Fruit fly (Drosophila melanogaster) whole organism, pupa: ENCODE measurements around the gene CG33282.

Experiments
- CG10348 ChIP-seq: fragments of 200-800 bp; sonication (Bioruptor generic); IDR thresholded peaks from 2 replicates; pipeline ENCODE4 v1.3.6; 2022; ENCODE audit warnings: missing biosample characterization, missing genetic modification characterization
- CG12605 ChIP-seq: fragments of 200-800 bp; sonication (Bioruptor generic); IDR thresholded peaks from 2 replicates; pipeline ENCODE4 v1.3.6; 2022; ENCODE audit warnings: missing biosample characterization, missing genetic modification characterization
- CG13204 ChIP-seq: fragments of 200-800 bp; sonication (Bioruptor generic); optimal IDR thresholded peaks from 2 replicates; lab custom pipeline; 2018; ENCODE audit warnings: missing biosample characterization, mild to moderate bottlenecking, missing genetic modification characterization, moderate library complexity
- CG14655 ChIP-seq: fragments of 200-800 bp; sonication (Bioruptor generic); optimal IDR thresholded peaks from 3 replicates; lab custom pipeline; 2017; ENCODE audit warnings: mild to moderate bottlenecking, missing biosample characterization, missing genetic modification reagents, missing genetic modification characterization
- CG15710 ChIP-seq: fragments of 200-800 bp; sonication (Bioruptor generic); optimal IDR thresholded peaks from 2 replicates; lab custom pipeline; 2018; ENCODE audit warnings: missing biosample characterization, mild to moderate bottlenecking, missing genetic modification characterization, moderate library complexity
- CG17806 ChIP-seq: fragments of 200-800 bp; sonication (Bioruptor generic); optimal IDR thresholded peaks from 2 replicates; lab custom pipeline; 2018; ENCODE audit warnings: missing biosample characterization, mild to moderate bottlenecking, missing genetic modification characterization, moderate library complexity
- CG32121 ChIP-seq: fragments of 200-800 bp; sonication (Bioruptor generic); IDR thresholded peaks from 2 replicates; pipeline ENCODE4 v1.3.6; 2022; ENCODE audit warnings: missing biosample characterization, missing genetic modification characterization
- CG34367 ChIP-seq: fragments of 200-800 bp; sonication (Bioruptor generic); optimal IDR thresholded peaks from 2 replicates; lab custom pipeline; 2018; ENCODE audit warnings: missing biosample characterization, mild to moderate bottlenecking, missing genetic modification characterization
- CG4496 ChIP-seq: fragments of 200-800 bp; sonication (Bioruptor generic); IDR thresholded peaks from 3 replicates; pipeline ENCODE4 v1.3.6; 2022; ENCODE audit warnings: missing biosample characterization, missing genetic modification characterization
- CG8159 ChIP-seq: fragments of 200-800 bp; sonication (Bioruptor generic); optimal IDR thresholded peaks from 3 replicates; lab custom pipeline; 2018; ENCODE audit warnings: missing biosample characterization, mild to moderate bottlenecking, missing genetic modification characterization, moderate library complexity
- CG8301 ChIP-seq: fragments of 200-800 bp; sonication (Bioruptor generic); optimal IDR thresholded peaks from 2 replicates; lab custom pipeline; 2018; ENCODE audit warnings: missing biosample characterization, mild to moderate bottlenecking, missing genetic modification characterization
- CG9948 ChIP-seq: fragments of 200-800 bp; sonication (Bioruptor generic); optimal IDR thresholded peaks from 2 replicates; lab custom pipeline; 2018; ENCODE audit warnings: missing biosample characterization, mild to moderate bottlenecking, missing genetic modification characterization, moderate library complexity
- D1 ChIP-seq: fragments of 200-800 bp; sonication (Bioruptor generic); optimal IDR thresholded peaks from 2 replicates; lab custom pipeline; 2018; ENCODE audit warnings: missing biosample characterization, mild to moderate bottlenecking, missing genetic modification characterization, moderate library complexity
- EcR ChIP-seq: fragments of 200-800 bp; sonication (Bioruptor generic); optimal IDR thresholded peaks from 3 replicates; lab custom pipeline; 2019; ENCODE audit warnings: missing biosample characterization, missing genetic modification characterization, mild to moderate bottlenecking, moderate library complexity, missing genetic modification reagents
- Ets98B ChIP-seq: fragments of 200-800 bp; sonication (Bioruptor generic); IDR thresholded peaks from 2 replicates; pipeline ENCODE4 v1.3.6; 2022; ENCODE audit warnings: missing biosample characterization, missing genetic modification characterization
- Pif1A ChIP-seq: fragments of 200-800 bp; sonication (Bioruptor generic); optimal IDR thresholded peaks from 3 replicates; lab custom pipeline; 2016; ENCODE audit warnings: missing biosample characterization, missing genetic modification characterization
- Pif1B ChIP-seq: fragments of 200-800 bp; sonication (Bioruptor generic); optimal IDR thresholded peaks from 3 replicates; lab custom pipeline; 2016; ENCODE audit warnings: missing biosample characterization, missing genetic modification characterization
- Snoo ChIP-seq: fragments of 200-800 bp; sonication (Bioruptor generic); optimal IDR thresholded peaks from 3 replicates; lab custom pipeline; 2017; ENCODE audit warnings: missing biosample characterization, mild to moderate bottlenecking, missing genetic modification characterization, inconsistent platforms
- fd96Ca ChIP-seq: fragments of 200-800 bp; sonication (Bioruptor generic); IDR thresholded peaks from 3 replicates; pipeline ENCODE4 v1.3.6; 2022; ENCODE audit warnings: missing biosample characterization, missing genetic modification characterization
- gl ChIP-seq: fragments of 200-800 bp; sonication (Bioruptor generic); optimal IDR thresholded peaks from 2 replicates; lab custom pipeline; 2018; ENCODE audit warnings: missing biosample characterization, mild to moderate bottlenecking, missing genetic modification characterization
- rn ChIP-seq: fragments of 200-800 bp; sonication (Bioruptor generic); IDR thresholded peaks from 2 replicates; pipeline ENCODE4 v1.3.6; 2022; ENCODE audit warnings: missing biosample characterization, missing genetic modification characterization

The CG33282 gene

DNA sequence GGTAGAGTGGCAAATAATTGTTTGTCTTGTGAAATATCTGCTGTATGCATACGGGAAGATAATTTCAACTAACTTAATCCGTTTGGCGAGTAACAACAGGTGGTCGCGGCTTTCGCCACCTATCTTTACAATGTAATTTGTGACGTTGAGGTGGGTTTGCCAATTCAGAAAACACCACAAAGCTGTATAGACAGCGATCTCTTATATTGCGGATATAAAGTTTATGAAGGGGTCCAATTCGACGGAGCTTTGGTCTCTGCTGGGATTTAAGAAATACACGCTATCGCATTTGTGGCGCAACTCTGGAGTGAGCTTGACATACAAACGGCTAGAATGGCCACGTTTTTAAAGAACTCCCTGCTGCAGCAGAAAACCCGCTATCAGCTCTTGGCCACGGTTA, at the start of gene CG33282:
Gene CG33282, plus strand, starts transcription at position 301 of the 400 bp plus-strand sequence.
- no peak for TF ChIP-seq CG8159
- TF ChIP-seq CG9948, result no peak
- no peak for TF ChIP-seq CG12605 (GFP tag; lab: Robert Waterston, UW)
- TF ChIP-seq fd96Ca (GFP tag; lab: Robert Waterston, UW), result no peak
- no peak for TF ChIP-seq D1 (tag; lab: Kevin White, UChicago)
- TF ChIP-seq CG10348 (GFP tag; lab: Robert Waterston, UW), result no peak
- no peak for TF ChIP-seq Snoo (tag; lab: Kevin White, UChicago)
- TF ChIP-seq CG17806 (tag; lab: Kevin White, UChicago), result no peak
- TF ChIP-seq Ets98B (GFP tag; lab: Robert Waterston, UW), result no peak
- TF ChIP-seq CG14655 (GFP tag; lab: Kevin White, UChicago), result no peak
- TF ChIP-seq CG34367 (tag; lab: Kevin White, UChicago), result no peak
- TF ChIP-seq rn (GFP tag; lab: Robert Waterston, UW), result no peak

DNA sequence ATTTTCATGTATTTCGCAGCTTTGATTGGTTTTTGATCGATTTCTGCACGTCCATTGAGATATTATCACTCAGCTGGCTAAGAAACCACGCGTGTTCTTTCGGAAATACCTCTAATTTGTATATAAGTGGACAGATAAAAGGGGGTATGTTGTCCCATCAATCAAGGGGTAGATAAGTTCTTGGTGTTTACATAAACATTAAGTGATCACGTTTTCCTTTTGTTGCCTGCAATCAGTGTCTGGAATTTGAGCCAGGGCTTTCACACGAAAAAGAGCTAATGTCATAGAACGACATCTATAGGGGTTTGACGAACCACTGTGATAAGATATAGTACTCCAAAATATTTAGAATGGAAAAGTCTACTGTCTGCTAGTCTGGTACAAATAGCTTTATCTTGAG, 48.9 kb upstream of the CG33282 start:
- TF ChIP-seq CG9948 (no peak), CG14655 (GFP tag; lab: Kevin White, UChicago) (no peak), EcR (GFP tag; lab: Kevin White, UChicago) (no peak), CG13204 (GFP tag; lab: Kevin White, UChicago) (no peak), rn (GFP tag; lab: Robert Waterston, UW) (no peak)

DNA sequence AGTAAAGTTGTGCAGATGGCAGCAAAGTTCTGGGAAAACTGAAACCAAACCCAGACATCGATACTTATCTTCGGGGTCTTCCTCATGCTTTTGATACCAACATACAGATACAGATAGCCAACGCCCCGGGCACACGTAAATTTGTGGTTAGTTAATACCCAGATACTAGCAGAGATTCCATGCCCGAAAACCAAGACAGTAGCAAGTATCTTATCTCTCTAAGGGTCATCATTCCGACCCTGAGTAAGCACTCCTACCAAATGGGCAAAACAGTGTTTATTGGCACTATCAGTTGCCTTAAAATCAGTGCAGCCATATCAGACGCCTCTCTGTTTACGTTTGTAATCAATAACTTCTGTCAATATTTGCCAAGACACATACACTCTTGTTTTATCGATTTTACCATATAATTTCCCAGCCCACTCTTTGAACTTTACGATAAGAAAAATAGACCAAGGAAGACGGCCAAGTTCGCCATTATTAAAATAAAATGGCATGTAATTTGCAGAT, 47.2 kb upstream of the CG33282 start, which contains the start of gene OtopLb:
Gene OtopLb, minus strand, starts transcription at position 51 of the 510 bp plus-strand sequence.
- TF ChIP-seq CG8159 (peak; percentile 6), gl (no peak)

DNA sequence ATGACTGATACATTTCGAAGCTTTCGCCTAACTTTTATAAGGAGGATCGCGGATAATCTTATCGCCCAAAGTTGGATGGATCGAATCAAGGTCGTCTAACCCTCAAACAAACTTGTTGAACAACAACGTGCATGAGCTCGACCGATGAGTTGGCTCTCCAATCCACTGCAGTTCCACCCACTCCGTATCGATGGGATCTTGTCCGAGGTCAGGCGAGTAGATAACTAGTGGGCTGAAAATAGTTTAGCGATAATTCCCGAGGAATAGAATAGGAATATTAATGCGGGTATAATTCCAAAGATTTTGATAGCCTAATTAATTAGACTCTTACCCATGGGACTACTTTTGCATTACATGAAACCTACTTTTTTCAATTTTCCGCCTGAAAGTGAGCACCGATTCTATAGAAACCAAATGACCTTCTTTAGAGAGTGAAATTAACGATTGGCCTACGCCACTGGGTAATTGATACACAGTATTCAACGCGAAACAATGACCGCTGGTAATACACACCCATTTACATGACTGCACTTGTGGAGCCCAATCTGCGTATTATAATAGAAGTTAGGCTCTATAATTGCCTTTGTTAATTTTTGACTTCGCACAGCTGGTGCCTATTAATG, 33.9 kb upstream of the CG33282 start:
- TF ChIP-seq CG4496 (GFP tag; lab: Robert Waterston, UW), result no peak
- no peak for TF ChIP-seq CG34367 (tag; lab: Kevin White, UChicago)
- TF ChIP-seq D1 (tag; lab: Kevin White, UChicago), result no peak
- no peak for TF ChIP-seq Ets98B (GFP tag; lab: Robert Waterston, UW)
- TF ChIP-seq CG15710 (tag; lab: Kevin White, UChicago), result no peak
- TF ChIP-seq CG32121 (GFP tag; lab: Robert Waterston, UW), result no peak
- no peak for TF ChIP-seq CG12605 (GFP tag; lab: Robert Waterston, UW)
- TF ChIP-seq Snoo (tag; lab: Kevin White, UChicago), result no peak
- no peak for TF ChIP-seq rn (GFP tag; lab: Robert Waterston, UW)
- no peak for TF ChIP-seq CG8159
- TF ChIP-seq CG13204 (GFP tag; lab: Kevin White, UChicago), result no peak
- no peak for TF ChIP-seq CG8301 (tag; lab: Kevin White, UChicago)
- no peak for TF ChIP-seq Pif1B (GFP tag; lab: Kevin White, UChicago)
- TF ChIP-seq, all 21 proteins: peak for 0

DNA sequence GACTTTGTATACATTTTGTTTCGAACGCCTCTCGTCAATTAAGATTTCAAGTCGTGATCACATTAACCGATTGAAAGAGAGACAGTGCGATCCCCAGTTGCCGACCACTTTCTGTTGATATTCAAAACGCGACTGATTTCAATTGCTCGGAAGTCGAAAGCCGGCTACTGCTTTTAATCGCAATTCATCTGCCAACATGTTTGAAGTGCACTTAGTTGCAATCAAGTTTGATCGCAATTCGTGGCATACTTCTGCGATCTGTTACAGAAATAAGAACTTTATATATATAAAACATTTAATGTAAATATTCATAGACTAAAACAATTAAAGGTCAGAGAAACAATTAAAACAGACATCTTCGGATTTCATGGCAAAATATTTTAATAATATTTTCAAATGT, 33.1 kb upstream of the CG33282 start, which contains the start of gene CG9664:
Gene CG9664, minus strand, starts transcription at position 135 of the 400 bp plus-strand sequence.
- peak; percentile 46; the same call in 1 of the 3 replicates for TF ChIP-seq CG4496 (GFP tag; lab: Robert Waterston, UW)
- no peak for TF ChIP-seq CG12605 (GFP tag; lab: Robert Waterston, UW)

DNA sequence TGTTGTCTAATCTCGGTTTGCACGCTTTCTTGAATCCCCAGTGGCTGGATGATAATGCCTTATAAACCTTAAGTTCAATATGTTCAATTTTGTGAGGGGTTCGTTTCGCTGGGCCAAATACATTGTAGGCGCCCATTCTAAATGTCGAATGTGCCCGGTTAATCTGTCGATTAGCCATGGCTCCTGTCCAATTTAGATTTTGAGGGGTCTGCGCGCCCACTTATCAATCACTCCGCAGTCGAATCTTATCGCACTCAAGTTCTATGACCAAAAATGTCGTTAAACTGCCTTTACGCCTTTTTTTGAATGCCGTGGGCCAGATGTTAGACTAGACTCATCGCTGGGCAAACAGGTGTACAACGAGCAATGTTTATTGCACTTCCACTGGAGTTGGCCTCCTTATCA, 29.6 kb upstream of the CG33282 start:
- TF ChIP-seq CG15710 (tag; lab: Kevin White, UChicago) (no peak), CG32121 (GFP tag; lab: Robert Waterston, UW) (no peak), CG17806 (tag; lab: Kevin White, UChicago) (no peak), D1 (tag; lab: Kevin White, UChicago) (no peak), Pif1B (GFP tag; lab: Kevin White, UChicago) (no peak), CG13204 (GFP tag; lab: Kevin White, UChicago) (no peak), CG12605 (GFP tag; lab: Robert Waterston, UW) (no peak), rn (GFP tag; lab: Robert Waterston, UW) (no peak), EcR (GFP tag; lab: Kevin White, UChicago) (no peak), CG14655 (GFP tag; lab: Kevin White, UChicago) (no peak), Ets98B (GFP tag; lab: Robert Waterston, UW) (no peak), gl (no peak), Pif1A (GFP tag; lab: Kevin White, UChicago) (no peak), CG8301 (tag; lab: Kevin White, UChicago) (no peak), CG8159 (no peak), CG10348 (GFP tag; lab: Robert Waterston, UW) (no peak), CG4496 (GFP tag; lab: Robert Waterston, UW) (no peak)
- TF ChIP-seq, all 21 proteins: peak for 0

dm6 chr2L:3299142-3299541, 28.6 kb upstream of the CG33282 start:
- TF ChIP-seq Pif1A (GFP tag; lab: Kevin White, UChicago) (no peak), CG9948 (no peak), CG13204 (GFP tag; lab: Kevin White, UChicago) (no peak), fd96Ca (GFP tag; lab: Robert Waterston, UW) (no peak), CG17806 (tag; lab: Kevin White, UChicago) (no peak), D1 (tag; lab: Kevin White, UChicago) (no peak), rn (GFP tag; lab: Robert Waterston, UW) (no peak), CG8301 (tag; lab: Kevin White, UChicago) (no peak), Pif1B (GFP tag; lab: Kevin White, UChicago) (no peak), CG34367 (tag; lab: Kevin White, UChicago) (no peak), CG32121 (GFP tag; lab: Robert Waterston, UW) (no peak), EcR (GFP tag; lab: Kevin White, UChicago) (no peak), CG4496 (GFP tag; lab: Robert Waterston, UW) (no peak)
